Fruit fly (Drosophila melanogaster) whole organism, embryonic: Measurements from ENCODE around the gene CG42822.
A peak's percentile ranks its signal among the peaks of the same experiment; 100 is the strongest.

ENCODE experiments used
- Antp ChIP-seq: fragments of 200-800 bp; sonication (Bioruptor generic); optimal IDR thresholded peaks from 3 replicates; lab custom pipeline; 2016; ENCODE audit warnings: missing biosample characterization, missing genetic modification characterization
- Bteb2 ChIP-seq: fragments of 200-800 bp; sonication (Bioruptor generic); optimal IDR thresholded peaks from 2 replicates; lab custom pipeline; 2016; ENCODE audit warnings: missing biosample characterization, missing genetic modification characterization
- CG10274 ChIP-seq: fragments of 200-800 bp; sonication (Bioruptor generic); optimal IDR thresholded peaks from 3 replicates; lab custom pipeline; 2017; ENCODE audit warnings: missing biosample characterization, mild to moderate bottlenecking, missing genetic modification characterization
- CG10462 ChIP-seq: fragments of 200-800 bp; sonication (Bioruptor generic); optimal IDR thresholded peaks from 2 replicates; lab custom pipeline; 2016; ENCODE audit warnings: missing biosample characterization, missing genetic modification characterization
- CG10565 ChIP-seq: fragments of 200-800 bp; sonication (Bioruptor generic); optimal IDR thresholded peaks from 3 replicates; lab custom pipeline; 2016; ENCODE audit warnings: missing biosample characterization, mild to moderate bottlenecking, missing genetic modification characterization
- CG11695 ChIP-seq: fragments of 200-800 bp; sonication (Bioruptor generic); IDR thresholded peaks from 3 replicates; pipeline ENCODE4 v1.3.6; 2022; ENCODE audit warnings: missing biosample characterization, missing genetic modification characterization
- CG11723 ChIP-seq: fragments of 200-800 bp; sonication (Bioruptor generic); optimal IDR thresholded peaks from 2 replicates; lab custom pipeline; 2017; ENCODE audit warnings: missing biosample characterization, mild to moderate bottlenecking, missing genetic modification characterization
- CG14860 ChIP-seq: fragments of 200-800 bp; sonication (Bioruptor generic); IDR thresholded peaks from 3 replicates; pipeline ENCODE4 v1.3.6; 2022; ENCODE audit warnings: missing biosample characterization, missing genetic modification characterization; ENCODE audit not compliant: partially characterized antibody
- CG15073 ChIP-seq: fragments of 200-800 bp; sonication (Bioruptor generic); optimal IDR thresholded peaks from 2 replicates; lab custom pipeline; 2016; ENCODE audit warnings: missing biosample characterization, missing genetic modification characterization
- CG1603 ChIP-seq: fragments of 200-800 bp; sonication (Bioruptor generic); optimal IDR thresholded peaks from 2 replicates; lab custom pipeline; 2019; ENCODE audit warnings: missing biosample characterization, mild to moderate bottlenecking, missing genetic modification characterization, moderate library complexity
- CG17612 ChIP-seq: fragments of 200-800 bp; sonication (Bioruptor generic); IDR thresholded peaks from 2 replicates; pipeline ENCODE4 v1.3.6; 2022; ENCODE audit warnings: missing biosample characterization, missing genetic modification characterization
- CG17829 ChIP-seq: fragments of 200-800 bp; optimal IDR thresholded peaks from 2 replicates; lab custom pipeline; 2019; ENCODE audit warnings: missing biosample characterization, mild to moderate bottlenecking, missing genetic modification characterization, moderate library complexity
- CG3847 ChIP-seq: fragments of 200-800 bp; sonication (Bioruptor generic); IDR thresholded peaks from 2 replicates; pipeline ENCODE4 v1.3.6; 2022; ENCODE audit warnings: missing biosample characterization, missing genetic modification characterization
- CG4404 ChIP-seq: fragments of 200-800 bp; sonication (Bioruptor generic); IDR thresholded peaks from 2 replicates; pipeline ENCODE4 v1.3.6; 2022; ENCODE audit warnings: missing biosample characterization, missing genetic modification characterization
- CG6654 ChIP-seq: fragments of 200-800 bp; sonication (Bioruptor generic); optimal IDR thresholded peaks from 2 replicates; lab custom pipeline; 2017; ENCODE audit warnings: missing biosample characterization, mild to moderate bottlenecking, missing genetic modification characterization
- CG7271 ChIP-seq: fragments of 200-800 bp; sonication (Bioruptor generic); optimal IDR thresholded peaks from 2 replicates; lab custom pipeline; 2018; ENCODE audit warnings: missing biosample characterization, mild to moderate bottlenecking, missing genetic modification characterization, moderate library complexity
- CG8388 ChIP-seq: fragments of 200-800 bp; sonication (Bioruptor generic); optimal IDR thresholded peaks from 2 replicates; lab custom pipeline; 2019; ENCODE audit warnings: missing biosample characterization, mild to moderate bottlenecking, missing genetic modification characterization, moderate library complexity
- CG8944 ChIP-seq: fragments of 200-800 bp; sonication (Bioruptor generic); optimal IDR thresholded peaks from 3 replicates; lab custom pipeline; 2016; ENCODE audit warnings: missing biosample characterization, missing genetic modification characterization
- CG9437 ChIP-seq: fragments of 200-800 bp; sonication (Bioruptor generic); optimal IDR thresholded peaks from 2 replicates; lab custom pipeline; 2018; ENCODE audit warnings: missing biosample characterization, mild to moderate bottlenecking, missing genetic modification characterization
- GATAe ChIP-seq: fragments of 200-800 bp; sonication (Bioruptor generic); conservative IDR thresholded peaks from 2 replicates; pipeline ENCODE4 v1.3.6; 2022; ENCODE audit warnings: missing biosample characterization, missing genetic modification characterization
- HHEX ChIP-seq: fragments of 200-800 bp; sonication (Bioruptor generic); optimal IDR thresholded peaks from 3 replicates; lab custom pipeline; 2017; ENCODE audit warnings: missing biosample characterization, mild to moderate bottlenecking, missing genetic modification characterization, missing genetic modification reagents
- Hr39 ChIP-seq: fragments of >200 bp; optimal IDR thresholded peaks from 2 replicates; lab custom pipeline; 2017
- Hr78 ChIP-seq, 2 experiments: fragments of 200-800 bp in 1 of 2; fragments of >200 bp in 1 of 2; sonication (Bioruptor generic) in 1 of 2; optimal IDR thresholded peaks; 2 replicates each; lab custom pipeline; 2017 to 2019; ENCODE audit warnings: missing biosample characterization in 2 of 2, missing genetic modification characterization in 2 of 2, mild to moderate bottlenecking in 1 of 2, moderate library complexity in 1 of 2
- Jarid2 ChIP-seq: fragments of 200-800 bp; sonication (Bioruptor generic); optimal IDR thresholded peaks from 3 replicates; lab custom pipeline; 2017; ENCODE audit warnings: mild to moderate bottlenecking, missing biosample characterization, missing genetic modification reagents, missing genetic modification characterization
- Oaz ChIP-seq: fragments of 200-800 bp; sonication (Bioruptor generic); IDR thresholded peaks from 2 replicates; pipeline ENCODE4 v1.3.6; 2022; ENCODE audit warnings: missing biosample characterization, missing genetic modification characterization
- Optix ChIP-seq: fragments of 200-800 bp; sonication (Bioruptor generic); IDR thresholded peaks from 3 replicates; pipeline ENCODE4 v1.3.6; 2022; ENCODE audit warnings: missing biosample characterization, missing genetic modification characterization
- Side ChIP-seq: fragments of 200-800 bp; sonication (Bioruptor generic); optimal IDR thresholded peaks from 2 replicates; lab custom pipeline; 2016; ENCODE audit warnings: missing biosample characterization, missing genetic modification characterization
- Stat92E ChIP-seq, 3 experiments: fragments of >200 bp in 2 of 3; fragments of 200-800 bp in 1 of 3; sonication (Bioruptor generic) in 1 of 3; optimal IDR thresholded peaks; 2 replicates each; lab custom pipeline; 2017 to 2019; ENCODE audit warnings: missing biosample characterization in 3 of 3, missing genetic modification characterization in 3 of 3, mild to moderate bottlenecking in 1 of 3, moderate library complexity in 1 of 3
- abd-A ChIP-seq: fragments of 200-800 bp; sonication (Bioruptor generic); optimal IDR thresholded peaks from 3 replicates; lab custom pipeline; 2019; ENCODE audit warnings: missing biosample characterization, mild to moderate bottlenecking, missing genetic modification characterization, moderate library complexity
- amos ChIP-seq: fragments of 200-800 bp; sonication (Bioruptor generic); IDR thresholded peaks from 2 replicates; pipeline ENCODE4 v1.3.6; 2022; ENCODE audit warnings: missing biosample characterization, missing genetic modification characterization; ENCODE audit not compliant: partially characterized antibody
- bab2 ChIP-seq: fragments of 200-800 bp; sonication (Bioruptor generic); optimal IDR thresholded peaks from 2 replicates; lab custom pipeline; 2016; ENCODE audit warnings: missing biosample characterization, missing genetic modification characterization
- chm ChIP-seq: fragments of 200-800 bp; sonication (Bioruptor generic); IDR thresholded peaks from 2 replicates; pipeline ENCODE4 v1.3.6; 2022; ENCODE audit warnings: missing biosample characterization, missing genetic modification characterization
- corto ChIP-seq: fragments of 200-800 bp; sonication (Bioruptor generic); optimal IDR thresholded peaks from 2 replicates; lab custom pipeline; 2016; ENCODE audit warnings: missing biosample characterization, mild to moderate bottlenecking, missing genetic modification characterization, moderate library complexity
- cwo ChIP-seq: fragments of 200-800 bp; sonication (Bioruptor generic); optimal IDR thresholded peaks from 3 replicates; lab custom pipeline; 2017; ENCODE audit warnings: missing biosample characterization, missing genetic modification characterization, mild to moderate bottlenecking, moderate library complexity, missing genetic modification reagents
- dimm ChIP-seq: fragments of 200-800 bp; sonication (Bioruptor generic); IDR thresholded peaks from 2 replicates; pipeline ENCODE4 v1.3.6; 2022; ENCODE audit warnings: missing biosample characterization, missing genetic modification characterization
- ems ChIP-seq: fragments of 200-800 bp; sonication (Bioruptor generic); optimal IDR thresholded peaks from 3 replicates; lab custom pipeline; 2016; ENCODE audit warnings: missing biosample characterization, missing genetic modification characterization
- ewg ChIP-seq: fragments of 200-800 bp; sonication (Bioruptor generic); optimal IDR thresholded peaks from 3 replicates; lab custom pipeline; 2017; ENCODE audit warnings: mild to moderate bottlenecking, missing biosample characterization, missing genetic modification reagents, missing genetic modification characterization
- eyg ChIP-seq: fragments of 200-800 bp; sonication (Bioruptor generic); optimal IDR thresholded peaks from 3 replicates; lab custom pipeline; 2016; ENCODE audit warnings: missing biosample characterization, missing genetic modification characterization
- grn ChIP-seq: fragments of 200-800 bp; sonication (Bioruptor generic); optimal IDR thresholded peaks from 3 replicates; lab custom pipeline; 2017; ENCODE audit warnings: missing biosample characterization, missing genetic modification characterization
- her ChIP-seq: fragments of 200-800 bp; sonication (Bioruptor generic); optimal IDR thresholded peaks from 2 replicates; lab custom pipeline; 2016; ENCODE audit warnings: missing biosample characterization, missing genetic modification characterization
- hth ChIP-seq: fragments of >200 bp; optimal IDR thresholded peaks from 2 replicates; lab custom pipeline; 2017; ENCODE audit warnings: inconsistent platforms
- lilli ChIP-seq: fragments of 200-800 bp; sonication (Bioruptor generic); optimal IDR thresholded peaks from 3 replicates; lab custom pipeline; 2016; ENCODE audit warnings: missing biosample characterization, missing genetic modification characterization
- mirr ChIP-seq: fragments of 200-800 bp; sonication (Bioruptor generic); optimal IDR thresholded peaks from 3 replicates; lab custom pipeline; 2018; ENCODE audit warnings: missing biosample characterization, mild to moderate bottlenecking, missing genetic modification characterization
- nom ChIP-seq: fragments of 200-800 bp; sonication (Bioruptor generic); optimal IDR thresholded peaks from 2 replicates; lab custom pipeline; 2017; ENCODE audit warnings: missing biosample characterization, missing genetic modification characterization, mild to moderate bottlenecking, moderate library complexity, missing genetic modification reagents
- sna ChIP-seq: fragments of 200-800 bp; sonication (Bioruptor generic); IDR thresholded peaks from 2 replicates; pipeline ENCODE4 v1.3.6; 2022; ENCODE audit warnings: missing biosample characterization, missing genetic modification characterization; ENCODE audit not compliant: partially characterized antibody
- sug ChIP-seq: fragments of 200-800 bp; optimal IDR thresholded peaks from 2 replicates; lab custom pipeline; 2019; ENCODE audit warnings: missing biosample characterization, mild to moderate bottlenecking, missing genetic modification characterization, moderate library complexity
- trh ChIP-seq: fragments of 200-800 bp; sonication (Bioruptor generic); optimal IDR thresholded peaks from 2 replicates; lab custom pipeline; 2016; ENCODE audit warnings: missing biosample characterization, missing genetic modification characterization
- ttk ChIP-seq: fragments of 200-800 bp; sonication (Bioruptor generic); IDR thresholded peaks from 2 replicates; pipeline ENCODE4 v2.1.2; 2022; ENCODE audit warnings: missing biosample characterization, missing genetic modification characterization
- z ChIP-seq: fragments of 200-800 bp; sonication (Bioruptor generic); IDR thresholded peaks from 3 replicates; pipeline ENCODE4 v1.3.6; 2022; ENCODE audit warnings: missing biosample characterization, missing genetic modification characterization

The CG42822 gene

DNA sequence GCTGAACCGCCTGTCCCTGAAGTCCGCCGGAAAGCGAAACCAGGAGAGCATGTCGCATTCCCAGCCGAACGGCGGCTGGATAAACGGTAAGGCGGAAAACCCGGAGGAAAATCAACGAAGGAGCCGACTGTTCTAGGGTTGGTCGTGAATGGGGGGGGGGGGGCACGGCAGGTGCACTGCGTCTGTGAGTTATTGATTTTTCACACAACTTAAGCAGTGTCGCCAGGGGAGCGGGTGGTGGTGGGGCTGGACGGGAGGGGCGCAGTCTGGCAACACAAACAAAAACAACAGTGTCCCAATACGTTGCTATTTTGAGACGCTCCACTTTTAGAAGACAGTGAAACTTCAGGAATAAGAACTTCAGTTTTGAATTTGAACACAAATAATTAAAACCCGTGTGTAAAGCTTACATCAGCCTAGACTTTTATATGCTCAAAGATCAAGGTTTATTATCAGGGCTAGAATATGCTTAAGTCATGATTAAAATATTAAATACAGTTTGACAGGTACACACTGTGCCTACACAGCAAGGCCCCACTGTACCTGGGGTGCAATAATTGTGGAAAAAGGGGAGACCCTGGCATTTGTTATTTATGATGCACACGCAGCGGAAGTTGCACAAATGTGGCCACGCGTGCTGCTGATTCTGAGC lies 27.4 kb upstream of the CG42822 start (continued):
- TF ChIP-seq HHEX (peak; percentile 62), CG10565 (no peak), CG3847 (peak; percentile 14; the same call in 1 of the 2 replicates), Bteb2 (GFP tag; lab: Kevin White, UChicago) (no peak), CG15073 (no peak), CG17829 (tag; lab: Kevin White, UChicago) (peak; percentile 69), Antp (GFP tag; lab: Kevin White, UChicago) (peak; percentile 55), CG8388 (GFP tag; lab: Kevin White, UChicago) (peak; percentile 73), bab2 (GFP tag; lab: Kevin White, UChicago) (peak; percentile 46), Stat92E (GFP tag; optimal IDR thresholded peaks at IDR 0.05; lab: Kevin White, UChicago) (no peak), nom (peak; percentile 29), grn (GFP tag; lab: Kevin White, UChicago) (no peak), sna (GFP tag; lab: Robert Waterston, UW) (no peak), mirr (GFP tag; lab: Kevin White, UChicago) (no peak), Optix (GFP tag; lab: Robert Waterston, UW) (peak; percentile 69; the same call in 2 of the 3 replicates), trh (GFP tag; lab: Kevin White, UChicago) (no peak), Hr78 (GFP tag; optimal IDR thresholded peaks at IDR 0.05; lab: Kevin White, UChicago) (peak in 1 of 2 experiments; percentile 29), CG10462 (peak; percentile 18), lilli (GFP tag; lab: Kevin White, UChicago) (peak; percentile 52), eyg (GFP tag; lab: Kevin White, UChicago) (no peak), CG17612 (GFP tag; lab: Robert Waterston, UW) (0 out of 2 replicates have a peak, but pooled peaks have one; percentile 8), dimm (GFP tag; lab: Robert Waterston, UW) (0 out of 2 replicates have a peak, but pooled peaks have one; percentile 24), CG9437 (GFP tag; lab: Kevin White, UChicago) (peak; percentile 40), CG11695 (peak; percentile 61; the same call in 1 of the 3 replicates), Jarid2 (GFP tag; lab: Kevin White, UChicago) (no peak), her (no peak), CG10274 (GFP tag; lab: Kevin White, UChicago) (no peak), GATAe (GFP tag; lab: Robert Waterston, UW) (no peak), CG11723 (GFP tag; lab: Kevin White, UChicago) (peak; percentile 25), Oaz (GFP tag; lab: Robert Waterston, UW) (peak; percentile 17; the same call in 1 of the 2 replicates), CG8944 (GFP tag; lab: Kevin White, UChicago) (peak; percentile 32), hth (no peak), CG1603 (peak; percentile 81), corto (no peak), CG4404 (GFP tag; lab: Robert Waterston, UW) (peak; percentile 49; the same call in 1 of the 2 replicates), Side (peak; percentile 37), ewg (GFP tag; lab: Kevin White, UChicago) (peak; percentile 64), abd-A (tag; lab: Kevin White, UChicago) (no peak), CG14860 (GFP tag; lab: Robert Waterston, UW) (no peak), CG6654 (GFP tag; lab: Kevin White, UChicago) (peak; percentile 47), amos (GFP tag; lab: Robert Waterston, UW) (no peak), z (GFP tag; lab: Robert Waterston, UW) (no peak), sug (tag; lab: Kevin White, UChicago) (peak; percentile 11), ems (GFP tag; lab: Kevin White, UChicago) (peak; percentile 68), Hr39 (lab: Kevin White, UChicago) (no peak), chm (GFP tag; lab: Robert Waterston, UW) (peak; percentile 81), ttk (GFP tag; lab: Robert Waterston, UW) (peak; percentile 72), CG7271 (no peak), cwo (GFP tag; lab: Kevin White, UChicago) (peak; percentile 30)
